Fruit fly (Drosophila melanogaster): Measurements from ENCODE around the gene CG42446.

DNA sequence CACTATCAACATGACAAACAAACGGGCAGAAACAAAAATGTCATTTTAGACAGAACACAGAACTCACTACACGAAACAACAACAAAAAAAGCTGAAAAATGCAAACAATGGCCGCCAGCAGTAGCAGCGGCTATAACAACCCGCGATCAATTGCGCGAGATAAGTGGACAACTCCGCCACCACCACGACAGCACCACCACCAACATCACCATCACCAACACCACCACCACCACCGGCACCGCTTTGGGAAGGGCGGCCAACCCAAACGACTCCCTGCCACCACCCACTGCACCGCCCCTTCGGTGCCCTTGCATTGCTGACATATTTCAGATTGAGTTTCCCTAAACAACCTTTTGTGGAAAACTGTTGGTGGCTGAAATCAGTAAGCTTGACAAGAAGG, 46.7 kb upstream of the CG42446 start:
- TF ChIP-seq CG6854 (GFP tag; optimal IDR thresholded peaks at IDR 0.05) = no peak
- no peak for TF ChIP-seq Ets96B (tag; optimal IDR thresholded peaks at IDR 0.05)
- no peak for TF ChIP-seq Sox102F (GFP tag; optimal IDR thresholded peaks at IDR 0.05)
- no peak for TF ChIP-seq CG11762 (GFP tag; optimal IDR thresholded peaks at IDR 0.05; ENCODE audit: insufficient read depth)
- TF ChIP-seq Hr39 (GFP tag; optimal IDR thresholded peaks at IDR 0.05) = no peak
- no peak for TF ChIP-seq acj6 (GFP tag; optimal IDR thresholded peaks at IDR 0.05)
- no peak for TF ChIP-seq esn (GFP tag; optimal IDR thresholded peaks at IDR 0.05)
- TF ChIP-seq CG32006 (GFP tag; optimal IDR thresholded peaks at IDR 0.05) = no peak
- no peak for TF ChIP-seq CG16779 (tag; optimal IDR thresholded peaks at IDR 0.05)
- no peak for TF ChIP-seq CG34406 (GFP tag; optimal IDR thresholded peaks at IDR 0.05)
- TF ChIP-seq fkh (GFP tag; optimal IDR thresholded peaks at IDR 0.05) = no peak
- TF ChIP-seq salr (GFP tag; optimal IDR thresholded peaks at IDR 0.05) = no peak
- no peak for TF ChIP-seq Eip93F (GFP tag; optimal IDR thresholded peaks at IDR 0.05)
- TF ChIP-seq CG1621 (tag; optimal IDR thresholded peaks at IDR 0.05) = no peak
